Fruit fly (Drosophila melanogaster): ENCODE measurements around the gene CG2519.

DNA sequence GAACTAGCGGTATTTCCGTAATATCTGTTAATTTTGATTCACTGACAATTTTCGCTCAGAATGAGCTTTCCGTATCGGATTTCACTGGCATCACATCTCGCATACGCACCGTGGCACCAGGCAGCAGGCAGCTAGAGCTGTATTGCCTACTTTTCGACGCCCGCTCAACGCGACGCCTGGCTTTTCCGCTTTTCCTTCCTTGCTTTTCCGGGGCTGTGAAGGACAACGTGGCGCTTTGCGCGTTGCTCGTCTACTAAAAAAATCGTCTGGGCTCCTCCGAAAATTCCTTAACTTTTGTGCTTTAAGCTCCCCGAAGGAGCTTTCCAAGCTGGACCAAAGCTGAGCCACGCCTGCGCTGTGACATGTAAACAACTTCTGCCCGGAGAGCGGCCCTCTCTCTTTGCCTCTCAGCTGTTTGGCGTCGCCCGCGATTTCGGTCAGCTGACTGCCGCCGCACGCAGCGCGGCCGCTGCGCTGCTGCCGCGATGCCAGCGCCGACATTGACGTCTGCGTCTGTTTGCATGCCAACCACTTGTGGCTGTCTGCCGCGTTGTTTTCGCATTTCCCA, 24.4 kb downstream of the CG2519 start, which contains the start of the genes CG43845 and Nmdar1:
- TF ChIP-seq Adf1 (GFP tag; IDR thresholded peaks at IDR 0.05) (peak; percentile 98), CG9727 (GFP tag; optimal IDR thresholded peaks at IDR 0.05) (no peak), CG7928 (GFP tag; optimal IDR thresholded peaks at IDR 0.05) (no peak)

Measured in whole organism, embryonic.